Fruit fly (Drosophila melanogaster) whole organism, embryonic: Measurements from ENCODE around the gene Bcat.

Experiments
- Abd-B ChIP-seq: fragments of 200-800 bp; sonication (Bioruptor generic); optimal IDR thresholded peaks from 2 replicates; lab custom pipeline; 2018; ENCODE audit warnings: missing biosample characterization, mild to moderate bottlenecking, missing genetic modification characterization, moderate library complexity
- Awh ChIP-seq: fragments of 200-800 bp; sonication (Bioruptor generic); IDR thresholded peaks from 2 replicates; pipeline ENCODE4, ENCODE4 v1.3.6; 2022; ENCODE audit warnings: missing biosample characterization, missing genetic modification characterization
- B-H2 ChIP-seq: fragments of 200-800 bp; sonication (Bioruptor generic); optimal IDR thresholded peaks from 2 replicates; lab custom pipeline; 2018; ENCODE audit warnings: missing biosample characterization, mild to moderate bottlenecking, missing genetic modification characterization
- Bgb ChIP-seq: fragments of 200-800 bp; sonication (Bioruptor generic); IDR thresholded peaks from 2 replicates; pipeline ENCODE4 v1.3.6; 2022; ENCODE audit warnings: missing biosample characterization, missing genetic modification characterization; ENCODE audit not compliant: partially characterized antibody
- Blimp-1 ChIP-seq: fragments of 200-800 bp; sonication (Bioruptor generic); optimal IDR thresholded peaks from 3 replicates; lab custom pipeline; 2018; ENCODE audit warnings: missing biosample characterization, missing genetic modification characterization, mild to moderate bottlenecking, moderate library complexity, missing genetic modification reagents
- CG10543 ChIP-seq: fragments of 200-800 bp; sonication (Bioruptor generic); optimal IDR thresholded peaks from 3 replicates; lab custom pipeline; 2017; ENCODE audit warnings: missing biosample characterization, mild to moderate bottlenecking, missing genetic modification characterization, moderate library complexity
- CG14014 ChIP-seq: fragments of 200-800 bp; sonication (Bioruptor generic); IDR thresholded peaks from 2 replicates; pipeline ENCODE4 v1.3.6; 2022; ENCODE audit warnings: missing biosample characterization, missing genetic modification characterization
- CG15073 ChIP-seq: fragments of 200-800 bp; sonication (Bioruptor generic); optimal IDR thresholded peaks from 2 replicates; lab custom pipeline; 2016; ENCODE audit warnings: missing biosample characterization, missing genetic modification characterization
- CG15601 ChIP-seq: fragments of 200-800 bp; sonication (Bioruptor generic); optimal IDR thresholded peaks from 3 replicates; lab custom pipeline; 2019; ENCODE audit warnings: missing biosample characterization, mild to moderate bottlenecking, missing genetic modification characterization, moderate library complexity
- CG15696 ChIP-seq: fragments of 200-800 bp; sonication (Bioruptor generic); optimal IDR thresholded peaks from 2 replicates; lab custom pipeline; 2019; ENCODE audit warnings: missing biosample characterization, mild to moderate bottlenecking, missing genetic modification characterization, moderate library complexity
- CG1602 ChIP-seq: fragments of 200-800 bp; sonication (Bioruptor generic); optimal IDR thresholded peaks from 3 replicates; lab custom pipeline; 2016; ENCODE audit warnings: missing biosample characterization, missing genetic modification characterization
- CG1647 ChIP-seq: fragments of 200-800 bp; sonication (Bioruptor generic); optimal IDR thresholded peaks from 3 replicates; lab custom pipeline; 2016; ENCODE audit warnings: missing biosample characterization, missing genetic modification characterization
- CG17385 ChIP-seq: fragments of 200-800 bp; sonication (Bioruptor generic); optimal IDR thresholded peaks from 3 replicates; lab custom pipeline; 2018; ENCODE audit warnings: missing biosample characterization, mild to moderate bottlenecking, missing genetic modification characterization
- CG18619 ChIP-seq: fragments of 200-800 bp; sonication (Bioruptor generic); optimal IDR thresholded peaks from 3 replicates; lab custom pipeline; 2017; ENCODE audit warnings: missing biosample characterization, mild to moderate bottlenecking, missing genetic modification characterization
- CG18764 ChIP-seq: fragments of 200-800 bp; sonication (Bioruptor generic); optimal IDR thresholded peaks from 3 replicates; lab custom pipeline; 2016; ENCODE audit warnings: missing biosample characterization, missing genetic modification characterization
- CG3163 ChIP-seq: fragments of 200-800 bp; sonication (Bioruptor generic); optimal IDR thresholded peaks from 3 replicates; lab custom pipeline; 2016; ENCODE audit warnings: missing biosample characterization, missing genetic modification characterization
- CG3407 ChIP-seq: fragments of 200-800 bp; sonication (Bioruptor generic); optimal IDR thresholded peaks from 2 replicates; lab custom pipeline; 2018; ENCODE audit warnings: missing biosample characterization, mild to moderate bottlenecking, missing genetic modification characterization
- CG43689 ChIP-seq: fragments of 200-800 bp; sonication (Bioruptor generic); IDR thresholded peaks from 2 replicates; pipeline ENCODE4 v1.3.6; 2022; ENCODE audit warnings: missing biosample characterization, missing genetic modification characterization
- CG5180 ChIP-seq: fragments of 200-800 bp; sonication (Bioruptor generic); optimal IDR thresholded peaks from 3 replicates; lab custom pipeline; 2017; ENCODE audit warnings: missing biosample characterization, missing genetic modification characterization, mild to moderate bottlenecking, moderate library complexity, missing genetic modification reagents
- CG6683 ChIP-seq: fragments of 200-800 bp; sonication (Bioruptor generic); optimal IDR thresholded peaks from 2 replicates; lab custom pipeline; 2017; ENCODE audit warnings: missing biosample characterization, mild to moderate bottlenecking, missing genetic modification characterization, missing genetic modification reagents
- CG6689 ChIP-seq: fragments of 200-800 bp; sonication (Bioruptor generic); IDR thresholded peaks from 2 replicates; pipeline ENCODE4 v1.3.6; 2022; ENCODE audit warnings: missing biosample characterization, missing genetic modification characterization
- CG9609 ChIP-seq: fragments of 200-800 bp; sonication (Bioruptor generic); optimal IDR thresholded peaks from 3 replicates; lab custom pipeline; 2016; ENCODE audit warnings: missing biosample characterization, missing genetic modification characterization
- Camta ChIP-seq: fragments of 200-800 bp; sonication (Bioruptor generic); optimal IDR thresholded peaks from 2 replicates; lab custom pipeline; 2016; ENCODE audit warnings: missing biosample characterization, missing genetic modification characterization
- Chrac-16 ChIP-seq: fragments of 200-800 bp; sonication (Bioruptor generic); optimal IDR thresholded peaks from 3 replicates; lab custom pipeline; 2016; ENCODE audit warnings: missing biosample characterization, missing genetic modification characterization
- CrebB ChIP-seq: fragments of 200-800 bp; sonication (Bioruptor generic); optimal IDR thresholded peaks from 3 replicates; lab custom pipeline; 2018; ENCODE audit warnings: missing biosample characterization, mild to moderate bottlenecking, missing genetic modification characterization
- D19A ChIP-seq: fragments of 200-800 bp; optimal IDR thresholded peaks from 3 replicates; lab custom pipeline; 2019; ENCODE audit warnings: missing biosample characterization, mild to moderate bottlenecking, missing genetic modification characterization, moderate library complexity
- Dref ChIP-seq: fragments of 200-800 bp; sonication (Bioruptor generic); IDR thresholded peaks from 2 replicates; pipeline ENCODE4 v1.3.6; 2022; ENCODE audit warnings: missing biosample characterization, missing genetic modification characterization
- Ets97D ChIP-seq: fragments of 200-800 bp; sonication (Bioruptor generic); optimal IDR thresholded peaks from 3 replicates; lab custom pipeline; 2016; ENCODE audit warnings: missing biosample characterization, missing genetic modification characterization
- Hr78 ChIP-seq, 2 experiments: fragments of 200-800 bp in 1 of 2; fragments of >200 bp in 1 of 2; sonication (Bioruptor generic) in 1 of 2; optimal IDR thresholded peaks; 2 replicates each; lab custom pipeline; 2017 to 2019; ENCODE audit warnings: missing biosample characterization in 2 of 2, missing genetic modification characterization in 2 of 2, mild to moderate bottlenecking in 1 of 2, moderate library complexity in 1 of 2
- Lhr ChIP-seq: fragments of 200-800 bp; sonication (Bioruptor generic); optimal IDR thresholded peaks from 3 replicates; lab custom pipeline; 2017; ENCODE audit warnings: mild to moderate bottlenecking, missing biosample characterization, missing genetic modification reagents, missing genetic modification characterization
- NC2α ChIP-seq: fragments of 200-800 bp; sonication (Bioruptor generic); optimal IDR thresholded peaks from 2 replicates; lab custom pipeline; 2016; ENCODE audit warnings: missing biosample characterization, missing genetic modification characterization
- NFAT ChIP-seq: fragments of 200-800 bp; sonication (Bioruptor generic); IDR thresholded peaks from 2 replicates; pipeline ENCODE4 v1.3.6; 2022; ENCODE audit warnings: missing biosample characterization, missing genetic modification characterization
- NfI ChIP-seq: fragments of 200-800 bp; sonication (Bioruptor generic); optimal IDR thresholded peaks from 3 replicates; lab custom pipeline; 2018; ENCODE audit warnings: missing biosample characterization, mild to moderate bottlenecking, missing genetic modification characterization, moderate library complexity
- Ravus ChIP-seq: fragments of 200-800 bp; sonication (Bioruptor generic); IDR thresholded peaks from 2 replicates; pipeline ENCODE4 v1.3.6; 2022; ENCODE audit warnings: missing biosample characterization, missing genetic modification characterization
- dm ChIP-seq: fragments of 200-800 bp; sonication (Bioruptor generic); optimal IDR thresholded peaks from 3 replicates; lab custom pipeline; 2016; ENCODE audit warnings: missing biosample characterization, missing genetic modification characterization
- fd96Cb ChIP-seq: fragments of 200-800 bp; sonication (Bioruptor generic); optimal IDR thresholded peaks from 2 replicates; lab custom pipeline; 2018; ENCODE audit warnings: missing biosample characterization, mild to moderate bottlenecking, missing genetic modification characterization, moderate library complexity
- ftz-f1 ChIP-seq: fragments of 200-800 bp; sonication (Bioruptor generic); optimal IDR thresholded peaks from 2 replicates; lab custom pipeline; 2016; ENCODE audit warnings: missing biosample characterization, missing genetic modification characterization
- gfzf ChIP-seq: fragments of 200-800 bp; sonication (Bioruptor generic); optimal IDR thresholded peaks from 2 replicates; lab custom pipeline; 2016; ENCODE audit warnings: missing biosample characterization, mild to moderate bottlenecking, missing genetic modification characterization, moderate library complexity
- grn ChIP-seq: fragments of 200-800 bp; sonication (Bioruptor generic); optimal IDR thresholded peaks from 3 replicates; lab custom pipeline; 2017; ENCODE audit warnings: missing biosample characterization, missing genetic modification characterization
- hbn ChIP-seq: fragments of 200-800 bp; sonication (Bioruptor generic); IDR thresholded peaks from 2 replicates; pipeline ENCODE4 v1.3.6; 2022; ENCODE audit warnings: missing biosample characterization, missing genetic modification characterization; ENCODE audit not compliant: partially characterized antibody
- lab ChIP-seq: fragments of 200-800 bp; sonication (Bioruptor generic); optimal IDR thresholded peaks from 3 replicates; lab custom pipeline; 2017; ENCODE audit warnings: missing biosample characterization, missing genetic modification characterization, mild to moderate bottlenecking, moderate library complexity, missing genetic modification reagents
- mld ChIP-seq: fragments of 200-800 bp; sonication (Bioruptor generic); IDR thresholded peaks from 3 replicates; pipeline ENCODE4 v1.3.6; 2022; ENCODE audit warnings: missing biosample characterization, missing genetic modification characterization; ENCODE audit not compliant: partially characterized antibody
- org-1 ChIP-seq: fragments of 200-800 bp; sonication (Bioruptor generic); optimal IDR thresholded peaks from 2 replicates; lab custom pipeline; 2017; ENCODE audit warnings: missing biosample characterization, missing genetic modification characterization
- pros ChIP-seq: fragments of 200-800 bp; sonication (Bioruptor generic); optimal IDR thresholded peaks from 3 replicates; lab custom pipeline; 2019; ENCODE audit warnings: missing biosample characterization, mild to moderate bottlenecking, missing genetic modification characterization, moderate library complexity
- pum ChIP-seq: fragments of 200-800 bp; sonication (Bioruptor generic); optimal IDR thresholded peaks from 2 replicates; lab custom pipeline; 2016; ENCODE audit warnings: missing biosample characterization, missing genetic modification characterization
- run ChIP-seq: fragments of 200-800 bp; sonication (Bioruptor generic); optimal IDR thresholded peaks from 3 replicates; lab custom pipeline; 2018; ENCODE audit warnings: missing biosample characterization, mild to moderate bottlenecking, missing genetic modification characterization
- tin ChIP-seq: fragments of 200-800 bp; sonication (Bioruptor generic); optimal IDR thresholded peaks from 3 replicates; lab custom pipeline; 2016; ENCODE audit warnings: missing biosample characterization, missing genetic modification characterization
- tll ChIP-seq, 2 experiments: fragments of 200-800 bp in 1 of 2; fragments of >200 bp in 1 of 2; sonication (Bioruptor generic) in 1 of 2; optimal IDR thresholded peaks; 2 replicates each; lab custom pipeline; 2017 to 2019; ENCODE audit warnings: missing biosample characterization in 2 of 2, missing genetic modification characterization in 2 of 2, mild to moderate bottlenecking in 1 of 2, moderate library complexity in 1 of 2
- usp ChIP-seq: fragments of >200 bp; optimal IDR thresholded peaks from 2 replicates; lab custom pipeline; 2017; ENCODE audit warnings: missing biosample characterization, missing genetic modification characterization
- wdn ChIP-seq: fragments of 200-800 bp; sonication (Bioruptor generic); IDR thresholded peaks from 2 replicates; pipeline ENCODE4 v1.3.6; 2022; ENCODE audit warnings: missing biosample characterization, missing genetic modification characterization

Gene Bcat

dm6 chrX:13383770-13384169, 12.9 kb upstream of the Bcat start (continued):
- no peak for TF ChIP-seq grn (GFP tag; lab: Kevin White, UChicago)
- TF ChIP-seq NFAT, result peak; percentile 83
- peak; percentile 70 for TF ChIP-seq lab (GFP tag; lab: Kevin White, UChicago)
- TF ChIP-seq CG15073 (GFP tag; lab: Kevin White, UChicago), result peak; percentile 100
- TF ChIP-seq CG1647 (GFP tag; lab: Kevin White, UChicago), result peak; percentile 43
- TF ChIP-seq tll (GFP tag; optimal IDR thresholded peaks at IDR 0.05; lab: Kevin White, UChicago), result no peak
- TF ChIP-seq Hr78 (GFP tag; optimal IDR thresholded peaks at IDR 0.05; lab: Kevin White, UChicago), result no peak
- peak; percentile 60 for TF ChIP-seq ftz-f1 (GFP tag; lab: Kevin White, UChicago)
- TF ChIP-seq CG14014 (GFP tag; lab: Robert Waterston, UW), result peak; percentile 66
- no peak for TF ChIP-seq CrebB (tag; lab: Kevin White, UChicago)
- TF ChIP-seq Ravus (GFP tag; lab: Robert Waterston, UW), result no peak
- TF ChIP-seq tin (GFP tag; lab: Kevin White, UChicago), result peak; percentile 46
- no peak for TF ChIP-seq mld
- TF ChIP-seq CG6683 (GFP tag; lab: Kevin White, UChicago), result no peak
- TF ChIP-seq Camta (GFP tag; lab: Kevin White, UChicago), result peak; percentile 36
- TF ChIP-seq gfzf, result no peak
- TF ChIP-seq wdn (GFP tag; lab: Robert Waterston, UW), result peak; percentile 42; the same call in 1 of the 2 replicates
- peak; percentile 12 for TF ChIP-seq D19A (tag; lab: Kevin White, UChicago)
- TF ChIP-seq NfI, result peak; percentile 50
- peak; percentile 40 for TF ChIP-seq B-H2 (GFP tag; lab: Kevin White, UChicago)
- peak; percentile 64 for TF ChIP-seq pum (GFP tag; lab: Kevin White, UChicago)
- no peak for TF ChIP-seq NC2α
- 0 out of 2 replicates have a peak, but pooled peaks have one; percentile 15 for TF ChIP-seq CG6689 (GFP tag; lab: Robert Waterston, UW)
- no peak for TF ChIP-seq fd96Cb (tag; lab: Kevin White, UChicago)
- TF ChIP-seq CG3163, result peak; percentile 46
- TF ChIP-seq Abd-B (GFP tag; lab: Kevin White, UChicago), result peak; percentile 9
- 0 out of 2 replicates have a peak, but pooled peaks have one; percentile 20 for TF ChIP-seq CG43689 (GFP tag; lab: Robert Waterston, UW)
- peak; percentile 32 for TF ChIP-seq Chrac-16 (GFP tag; lab: Kevin White, UChicago)
- peak; percentile 41; the same call in 1 of the 2 replicates for TF ChIP-seq Bgb
- no peak for TF ChIP-seq usp
- no peak for TF ChIP-seq pros (GFP tag; lab: Kevin White, UChicago)
- no peak for TF ChIP-seq CG3407 (GFP tag; lab: Kevin White, UChicago)
- TF ChIP-seq CG10543 (GFP tag; lab: Kevin White, UChicago), result peak; percentile 44
- TF ChIP-seq Lhr (GFP tag; lab: Kevin White, UChicago), result no peak
- peak; percentile 20 for TF ChIP-seq Blimp-1
- TF ChIP-seq hbn (GFP tag; lab: Robert Waterston, UW), result no peak
- TF ChIP-seq CG15601 (tag; lab: Kevin White, UChicago), result no peak
- no peak for TF ChIP-seq run (tag; lab: Kevin White, UChicago)
- TF ChIP-seq CG18764 (GFP tag; lab: Kevin White, UChicago), result no peak
- peak; percentile 37; the same call in 1 of the 2 replicates for TF ChIP-seq Dref (GFP tag; lab: Robert Waterston, UW)
- peak; percentile 33 for TF ChIP-seq CG15696 (tag; lab: Kevin White, UChicago)
- peak; percentile 12 for TF ChIP-seq CG18619
- peak; percentile 22 for TF ChIP-seq CG1602 (GFP tag; lab: Kevin White, UChicago)
- no peak for TF ChIP-seq org-1 (GFP tag; lab: Kevin White, UChicago)
- TF ChIP-seq CG17385 (GFP tag; lab: Kevin White, UChicago), result peak; percentile 37
- peak; percentile 59 for TF ChIP-seq CG9609 (GFP tag; lab: Kevin White, UChicago)
- TF ChIP-seq Awh (GFP tag; lab: Robert Waterston, UW), result no peak
- peak; percentile 12 for TF ChIP-seq CG5180 (GFP tag; lab: Kevin White, UChicago)
- peak; percentile 40 for TF ChIP-seq dm (GFP tag; lab: Kevin White, UChicago)
- no peak for TF ChIP-seq Ets97D (GFP tag; lab: Kevin White, UChicago)
